Worm (Caenorhabditis elegans): ENCODE measurements around the gene F32D8.4.

F32D8.4 gene

ce11 chrV:10889774-10890173 lies 3.6 kb downstream of the F32D8.4 start:
- TF ChIP-seq him-1 (tag; optimal IDR thresholded peaks at IDR 0.05) (no peak), F57C9.4 (tag; optimal IDR thresholded peaks at IDR 0.05) (peak; percentile 12)

ce11 chrV:10889036-10889435 lies 4.3 kb downstream of the F32D8.4 start, which contains the start of gene F32D8.11:
F32D8.11 (minus strand) TSS chrV:10889136.
- TF ChIP-seq mes-4 (tag; optimal IDR thresholded peaks at IDR 0.05) (no peak), rec-8 (tag; optimal IDR thresholded peaks at IDR 0.05) (no peak), zfh-2 (GFP tag; conservative IDR thresholded peaks at IDR 0.05) (no peak), Y56A3A.18 (GFP tag; IDR thresholded peaks at IDR 0.05) (0 out of 2 replicates have a peak, but pooled peaks have one; percentile 6), nfyb-1 (GFP tag; IDR thresholded peaks at IDR 0.05) (no peak), lir-1 (GFP tag; conservative IDR thresholded peaks at IDR 0.05) (no peak)

ce11 chrV:10888153-10888552 lies 5.2 kb downstream of the F32D8.4 start:
- TF ChIP-seq Y79H2A.3 (GFP tag; conservative IDR thresholded peaks at IDR 0.05) (no peak), egl-44 (GFP tag; IDR thresholded peaks at IDR 0.05) (no peak), lag-1 (GFP tag; IDR thresholded peaks at IDR 0.05) (no peak), T26A5.8 (tag; optimal IDR thresholded peaks at IDR 0.05) (no peak), madf-6 (GFP tag; IDR thresholded peaks at IDR 0.05) (no peak), ets-4 (GFP tag; optimal IDR thresholded peaks at IDR 0.05) (no peak), atf-7 (tag; optimal IDR thresholded peaks at IDR 0.05) (peak; percentile 3), die-1 (tag; optimal IDR thresholded peaks at IDR 0.05) (no peak), Y53G8AR.9 (GFP tag; conservative IDR thresholded peaks at IDR 0.05) (peak; percentile 20; the same call in 1 of the 2 replicates), akir-1 (GFP tag; optimal IDR thresholded peaks at IDR 0.05) (no peak), somi-1 (GFP tag; optimal IDR thresholded peaks at IDR 0.05) (no peak), B0035.1 (tag; optimal IDR thresholded peaks at IDR 0.05) (no peak), dpl-1 (GFP tag; optimal IDR thresholded peaks at IDR 0.05) (no peak), Y95B8A.8 (GFP tag; IDR thresholded peaks at IDR 0.05) (no peak)

- TF ChIP-seq ceh-58 (GFP tag; IDR thresholded peaks at IDR 0.05): no peak
- TF ChIP-seq somi-1 (GFP tag; optimal IDR thresholded peaks at IDR 0.05): peak; percentile 42
- no peak for TF ChIP-seq nhr-80 (tag; optimal IDR thresholded peaks at IDR 0.05)
- TF ChIP-seq hlh-26 (GFP tag; conservative IDR thresholded peaks at IDR 0.05): no peak
- no peak for TF ChIP-seq ceh-100 (GFP tag; IDR thresholded peaks at IDR 0.05)
- no peak for TF ChIP-seq mcd-1 (GFP tag; IDR thresholded peaks at IDR 0.05)
- TF ChIP-seq F37B4.10 (GFP tag; IDR thresholded peaks at IDR 0.05): no peak
- no peak for TF ChIP-seq K12H6.12 (tag; optimal IDR thresholded peaks at IDR 0.05)
- no peak for TF ChIP-seq akir-1 (GFP tag; optimal IDR thresholded peaks at IDR 0.05)
- no peak for TF ChIP-seq ekl-4 (GFP tag; IDR thresholded peaks at IDR 0.05)
- TF ChIP-seq B0336.3 (GFP tag; IDR thresholded peaks at IDR 0.05): peak; percentile 62; the same call in 1 of the 2 replicates
- TF ChIP-seq lin-26 (GFP tag; IDR thresholded peaks at IDR 0.05): 0 out of 2 replicates have a peak, but pooled peaks have one; percentile 11
- no peak for TF ChIP-seq madf-3 (GFP tag; IDR thresholded peaks at IDR 0.05)
- TF ChIP-seq ceh-40 (GFP tag; IDR thresholded peaks at IDR 0.05): no peak
- no peak for TF ChIP-seq zfh-2 (GFP tag; conservative IDR thresholded peaks at IDR 0.05)
- TF ChIP-seq xnd-1 (tag; optimal IDR thresholded peaks at IDR 0.05): no peak
- TF ChIP-seq rcor-1 (GFP tag; IDR thresholded peaks at IDR 0.05): no peak
- peak; percentile 78 for TF ChIP-seq ztf-26 (tag; optimal IDR thresholded peaks at IDR 0.05)
- no peak for TF ChIP-seq F22D6.2 (tag; optimal IDR thresholded peaks at IDR 0.05)
- TF ChIP-seq ZK185.1 (tag; optimal IDR thresholded peaks at IDR 0.05; ENCODE audit: poor library complexity, severe bottlenecking): peak; percentile 72
- TF ChIP-seq Y95B8A.8 (GFP tag; IDR thresholded peaks at IDR 0.05): no peak
- no peak for TF ChIP-seq lir-1 (GFP tag; conservative IDR thresholded peaks at IDR 0.05)
- TF ChIP-seq T26A5.8 (tag; optimal IDR thresholded peaks at IDR 0.05): no peak
- TF ChIP-seq F10E7.11 (tag; optimal IDR thresholded peaks at IDR 0.05): no peak
- TF ChIP-seq ztf-18 (tag; optimal IDR thresholded peaks at IDR 0.05): no peak
- no peak for TF ChIP-seq attf-5 (GFP tag; optimal IDR thresholded peaks at IDR 0.05)
- no peak for TF ChIP-seq lag-1 (GFP tag; IDR thresholded peaks at IDR 0.05)
- peak; percentile 3 for TF ChIP-seq F52B5.7 (tag; optimal IDR thresholded peaks at IDR 0.05)
- TF ChIP-seq let-607 (tag; optimal IDR thresholded peaks at IDR 0.05): peak in 1 of 2 experiments; percentile 20
Measured at ce11 chrV:10887564-10887963, 5.8 kb downstream of the F32D8.4 start.

All from whole organism, young adult.